Worm (Caenorhabditis elegans) whole organism, late embryonic: ENCODE measurements around the gene gpa-9.

Source experiments
- ceh-19 ChIP-seq: fragments of 200-800 bp; sonication (Bioruptor generic); optimal IDR thresholded peaks from 2 replicates; lab custom pipeline; 2018; ENCODE audit warnings: mild to moderate bottlenecking, missing genetic modification characterization, missing compliant biosample characterization
- fkh-10 ChIP-seq: fragments of 150-350 bp; optimal IDR thresholded peaks from 2 replicates; lab custom pipeline; 2014; ENCODE audit warnings: missing biosample characterization, missing genetic modification reagents, missing genetic modification characterization

DNA sequence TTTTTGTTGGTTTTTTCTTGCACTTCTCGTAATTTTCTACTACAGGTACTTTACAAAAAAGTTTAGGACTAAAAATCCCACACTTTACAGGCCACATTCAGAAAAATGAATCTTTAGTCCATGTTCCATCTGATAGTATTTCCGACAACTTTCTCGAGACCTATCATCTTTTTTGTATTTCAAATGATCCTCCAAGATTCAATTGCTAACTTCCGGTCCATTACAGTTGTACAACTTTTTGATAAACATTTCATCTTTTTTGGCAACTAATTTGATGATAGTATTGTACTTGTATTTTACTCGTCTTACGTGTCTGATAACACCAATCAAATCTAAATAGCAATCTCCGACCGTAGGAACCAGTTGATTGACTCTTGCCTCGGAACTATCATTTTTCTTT lies 18.3 kb upstream of the gpa-9 start:
- TF ChIP-seq ceh-19 (GFP tag; lab: Kevin White, UChicago) (no peak), fkh-10 (GFP tag; lab: Kevin White, UChicago) (no peak)
